Fruit fly (Drosophila melanogaster): ENCODE data around the gene hh.

DNA sequence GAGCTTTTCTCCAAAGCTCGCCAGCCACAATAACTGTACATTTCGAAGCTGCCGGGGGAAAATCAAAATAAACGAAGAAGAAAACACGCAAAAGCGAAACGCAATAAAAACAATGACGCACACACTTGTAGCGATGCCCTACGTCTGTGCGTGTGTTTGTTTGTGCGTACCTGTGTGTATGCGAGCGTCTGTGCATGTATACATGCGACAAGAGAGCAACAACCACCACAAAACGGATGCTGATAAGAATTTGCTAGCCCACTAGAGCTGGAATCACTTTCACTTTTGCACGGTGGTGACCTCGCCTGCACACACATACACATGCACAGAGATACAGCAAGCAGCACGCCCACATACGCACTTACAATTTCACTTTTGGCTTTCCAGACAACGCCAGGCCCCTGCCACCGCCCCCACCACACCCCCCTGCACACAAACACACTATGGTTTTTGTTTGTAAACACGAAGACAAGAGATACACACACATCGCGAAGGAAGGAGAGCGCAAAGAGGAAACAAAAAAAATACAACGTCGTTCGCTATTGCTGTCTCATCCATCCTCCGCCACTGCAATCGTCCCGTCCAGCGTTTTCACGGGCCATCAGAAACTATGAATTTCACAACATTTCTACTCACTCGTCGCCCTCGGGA lies 15.3 kb upstream of the hh start:
- TF ChIP-seq Bgb (GFP tag; IDR thresholded peaks at IDR 0.05; ENCODE audit: partially characterized antibody): 0 out of 2 replicates have a peak, but pooled peaks have one; percentile 15
- no peak for TF ChIP-seq Lhr (GFP tag; optimal IDR thresholded peaks at IDR 0.05)
- no peak for TF ChIP-seq jing (GFP tag; optimal IDR thresholded peaks at IDR 0.05)

Measured in whole organism, embryonic.